Fruit fly (Drosophila melanogaster) whole organism, pupa: ENCODE results near the gene Brms1.
A peak's percentile ranks its signal among the peaks of the same experiment; 100 is the strongest.

Source experiments
- CG10348 ChIP-seq: fragments of 200-800 bp; sonication (Bioruptor generic); IDR thresholded peaks from 2 replicates; pipeline ENCODE4 v1.3.6; 2022; ENCODE audit warnings: missing biosample characterization, missing genetic modification characterization
- CG12605 ChIP-seq: fragments of 200-800 bp; sonication (Bioruptor generic); IDR thresholded peaks from 2 replicates; pipeline ENCODE4 v1.3.6; 2022; ENCODE audit warnings: missing biosample characterization, missing genetic modification characterization
- CG13204 ChIP-seq: fragments of 200-800 bp; sonication (Bioruptor generic); optimal IDR thresholded peaks from 2 replicates; lab custom pipeline; 2018; ENCODE audit warnings: missing biosample characterization, mild to moderate bottlenecking, missing genetic modification characterization, moderate library complexity
- CG14655 ChIP-seq: fragments of 200-800 bp; sonication (Bioruptor generic); optimal IDR thresholded peaks from 3 replicates; lab custom pipeline; 2017; ENCODE audit warnings: mild to moderate bottlenecking, missing biosample characterization, missing genetic modification reagents, missing genetic modification characterization
- CG15710 ChIP-seq: fragments of 200-800 bp; sonication (Bioruptor generic); optimal IDR thresholded peaks from 2 replicates; lab custom pipeline; 2018; ENCODE audit warnings: missing biosample characterization, mild to moderate bottlenecking, missing genetic modification characterization, moderate library complexity
- CG17806 ChIP-seq: fragments of 200-800 bp; sonication (Bioruptor generic); optimal IDR thresholded peaks from 2 replicates; lab custom pipeline; 2018; ENCODE audit warnings: missing biosample characterization, mild to moderate bottlenecking, missing genetic modification characterization, moderate library complexity
- CG32121 ChIP-seq: fragments of 200-800 bp; sonication (Bioruptor generic); IDR thresholded peaks from 2 replicates; pipeline ENCODE4 v1.3.6; 2022; ENCODE audit warnings: missing biosample characterization, missing genetic modification characterization
- CG34367 ChIP-seq: fragments of 200-800 bp; sonication (Bioruptor generic); optimal IDR thresholded peaks from 2 replicates; lab custom pipeline; 2018; ENCODE audit warnings: missing biosample characterization, mild to moderate bottlenecking, missing genetic modification characterization
- CG4496 ChIP-seq: fragments of 200-800 bp; sonication (Bioruptor generic); IDR thresholded peaks from 3 replicates; pipeline ENCODE4 v1.3.6; 2022; ENCODE audit warnings: missing biosample characterization, missing genetic modification characterization
- CG8159 ChIP-seq: fragments of 200-800 bp; sonication (Bioruptor generic); optimal IDR thresholded peaks from 3 replicates; lab custom pipeline; 2018; ENCODE audit warnings: missing biosample characterization, mild to moderate bottlenecking, missing genetic modification characterization, moderate library complexity
- CG8301 ChIP-seq: fragments of 200-800 bp; sonication (Bioruptor generic); optimal IDR thresholded peaks from 2 replicates; lab custom pipeline; 2018; ENCODE audit warnings: missing biosample characterization, mild to moderate bottlenecking, missing genetic modification characterization
- CG9948 ChIP-seq: fragments of 200-800 bp; sonication (Bioruptor generic); optimal IDR thresholded peaks from 2 replicates; lab custom pipeline; 2018; ENCODE audit warnings: missing biosample characterization, mild to moderate bottlenecking, missing genetic modification characterization, moderate library complexity
- D1 ChIP-seq: fragments of 200-800 bp; sonication (Bioruptor generic); optimal IDR thresholded peaks from 2 replicates; lab custom pipeline; 2018; ENCODE audit warnings: missing biosample characterization, mild to moderate bottlenecking, missing genetic modification characterization, moderate library complexity
- EcR ChIP-seq: fragments of 200-800 bp; sonication (Bioruptor generic); optimal IDR thresholded peaks from 3 replicates; lab custom pipeline; 2019; ENCODE audit warnings: missing biosample characterization, missing genetic modification characterization, mild to moderate bottlenecking, moderate library complexity, missing genetic modification reagents
- Ets98B ChIP-seq: fragments of 200-800 bp; sonication (Bioruptor generic); IDR thresholded peaks from 2 replicates; pipeline ENCODE4 v1.3.6; 2022; ENCODE audit warnings: missing biosample characterization, missing genetic modification characterization
- Pif1A ChIP-seq: fragments of 200-800 bp; sonication (Bioruptor generic); optimal IDR thresholded peaks from 3 replicates; lab custom pipeline; 2016; ENCODE audit warnings: missing biosample characterization, missing genetic modification characterization
- Pif1B ChIP-seq: fragments of 200-800 bp; sonication (Bioruptor generic); optimal IDR thresholded peaks from 3 replicates; lab custom pipeline; 2016; ENCODE audit warnings: missing biosample characterization, missing genetic modification characterization
- Snoo ChIP-seq: fragments of 200-800 bp; sonication (Bioruptor generic); optimal IDR thresholded peaks from 3 replicates; lab custom pipeline; 2017; ENCODE audit warnings: missing biosample characterization, mild to moderate bottlenecking, missing genetic modification characterization, inconsistent platforms
- fd96Ca ChIP-seq: fragments of 200-800 bp; sonication (Bioruptor generic); IDR thresholded peaks from 3 replicates; pipeline ENCODE4 v1.3.6; 2022; ENCODE audit warnings: missing biosample characterization, missing genetic modification characterization
- gl ChIP-seq: fragments of 200-800 bp; sonication (Bioruptor generic); optimal IDR thresholded peaks from 2 replicates; lab custom pipeline; 2018; ENCODE audit warnings: missing biosample characterization, mild to moderate bottlenecking, missing genetic modification characterization
- rn ChIP-seq: fragments of 200-800 bp; sonication (Bioruptor generic); IDR thresholded peaks from 2 replicates; pipeline ENCODE4 v1.3.6; 2022; ENCODE audit warnings: missing biosample characterization, missing genetic modification characterization

The Brms1 gene

DNA sequence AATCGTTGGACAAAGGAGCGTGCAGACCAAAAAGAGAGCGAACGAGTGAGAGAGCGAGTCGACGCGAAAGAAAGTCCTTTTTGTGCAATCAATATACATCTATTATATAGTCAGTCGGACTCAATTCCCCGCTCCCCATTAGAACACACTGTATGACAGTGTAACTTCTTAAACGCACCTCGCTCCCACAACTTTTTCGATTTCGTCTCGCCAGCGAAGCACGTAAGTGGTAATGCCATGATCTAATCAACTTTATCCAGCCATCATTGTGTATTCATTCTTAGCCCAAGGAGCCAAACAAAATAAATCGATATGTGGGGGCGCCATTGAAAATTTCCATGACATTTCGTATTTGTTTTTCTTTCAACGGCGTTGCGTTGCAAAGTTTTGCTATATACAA is 29.6 kb upstream of the Brms1 start:
- no peak for TF ChIP-seq CG15710
- TF ChIP-seq Pif1B (GFP tag; lab: Kevin White, UChicago), result no peak
- no peak for TF ChIP-seq Snoo
- TF ChIP-seq CG17806 (tag; lab: Kevin White, UChicago), result no peak
- no peak for TF ChIP-seq EcR
- no peak for TF ChIP-seq Ets98B (GFP tag; lab: Robert Waterston, UW)
- TF ChIP-seq CG34367, result no peak
- TF ChIP-seq CG4496 (GFP tag; lab: Robert Waterston, UW), result no peak
- no peak for TF ChIP-seq CG12605 (GFP tag; lab: Robert Waterston, UW)
- TF ChIP-seq rn, result no peak
- no peak for TF ChIP-seq Pif1A (GFP tag; lab: Kevin White, UChicago)
- no peak for TF ChIP-seq CG8159 (tag; lab: Kevin White, UChicago)
- TF ChIP-seq D1 (tag; lab: Kevin White, UChicago), result no peak
- TF ChIP-seq CG14655, result no peak
- no peak for TF ChIP-seq CG10348 (GFP tag; lab: Robert Waterston, UW)
- TF ChIP-seq fd96Ca, result no peak
- no peak for TF ChIP-seq CG8301
- TF ChIP-seq CG9948 (tag; lab: Kevin White, UChicago), result no peak
- no peak for TF ChIP-seq gl (tag; lab: Kevin White, UChicago)

DNA sequence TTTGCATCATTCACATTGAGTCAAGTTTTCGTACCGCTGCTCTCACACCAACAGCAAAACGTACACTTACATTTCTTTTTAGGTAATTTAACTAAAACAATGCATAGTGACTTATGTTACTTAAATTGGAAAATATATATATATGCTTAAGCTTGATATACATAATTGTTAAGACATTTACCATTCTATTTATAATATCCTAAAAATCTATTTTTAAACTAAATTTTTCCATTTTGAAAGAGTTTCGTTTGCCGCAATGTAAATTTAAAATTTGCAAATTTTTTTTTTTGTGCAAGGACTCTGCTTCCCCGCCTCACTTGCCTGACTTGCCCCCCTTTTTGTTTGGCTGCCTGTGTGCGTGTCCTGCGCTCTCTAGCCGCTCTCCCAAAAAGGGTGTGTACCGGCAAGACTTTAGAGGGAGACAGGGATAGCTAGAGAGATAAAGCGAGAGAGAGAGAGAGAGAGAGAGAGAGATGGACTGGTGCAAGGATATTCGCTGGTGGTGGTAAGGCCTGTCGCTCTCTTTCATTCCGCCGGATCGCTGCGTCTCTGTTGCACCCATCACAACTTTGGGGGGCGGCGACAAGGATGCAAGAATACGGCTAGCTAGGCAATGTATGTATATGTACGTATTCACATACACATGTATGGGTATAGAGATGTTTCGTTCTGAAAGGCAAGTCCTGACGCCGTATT is 28.6 kb upstream of the Brms1 start:
- TF ChIP-seq CG15710, result peak; percentile 27
- TF ChIP-seq CG17806 (tag; lab: Kevin White, UChicago), result peak; percentile 18
- no peak for TF ChIP-seq Pif1B (GFP tag; lab: Kevin White, UChicago)
- TF ChIP-seq D1 (tag; lab: Kevin White, UChicago), result no peak
- TF ChIP-seq CG9948 (tag; lab: Kevin White, UChicago), result peak; percentile 28
- TF ChIP-seq CG8159 (tag; lab: Kevin White, UChicago), result peak; percentile 54
- TF ChIP-seq, all 21 proteins: peak for 4

DNA sequence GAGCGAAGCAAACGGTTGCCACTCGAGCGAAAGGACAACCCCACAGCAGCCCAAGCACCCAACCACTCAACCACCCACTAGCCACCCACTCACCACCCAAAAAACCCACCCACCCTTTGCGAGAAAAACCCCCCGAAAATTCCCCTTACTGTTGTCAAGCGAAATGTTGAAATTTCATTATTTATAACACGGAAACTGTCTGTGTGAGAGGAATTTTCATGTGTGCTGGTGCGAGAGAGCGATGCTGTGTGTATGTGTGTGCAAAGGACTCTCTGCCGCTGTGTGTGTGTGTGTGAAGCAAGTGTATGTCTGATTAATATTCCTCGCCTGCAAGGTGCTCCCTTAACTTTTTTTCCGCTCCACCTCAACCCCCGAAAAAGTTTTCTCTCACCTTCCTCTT is 20.4 kb upstream of the Brms1 start:
- TF ChIP-seq CG10348 (GFP tag; lab: Robert Waterston, UW) (no peak), CG15710 (no peak), CG12605 (GFP tag; lab: Robert Waterston, UW) (no peak), CG32121 (GFP tag; lab: Robert Waterston, UW) (no peak), EcR (no peak), CG8301 (no peak), CG9948 (tag; lab: Kevin White, UChicago) (no peak), Ets98B (GFP tag; lab: Robert Waterston, UW) (no peak), CG13204 (GFP tag; lab: Kevin White, UChicago) (no peak)
- TF ChIP-seq, all 21 proteins: peak for 0

DNA sequence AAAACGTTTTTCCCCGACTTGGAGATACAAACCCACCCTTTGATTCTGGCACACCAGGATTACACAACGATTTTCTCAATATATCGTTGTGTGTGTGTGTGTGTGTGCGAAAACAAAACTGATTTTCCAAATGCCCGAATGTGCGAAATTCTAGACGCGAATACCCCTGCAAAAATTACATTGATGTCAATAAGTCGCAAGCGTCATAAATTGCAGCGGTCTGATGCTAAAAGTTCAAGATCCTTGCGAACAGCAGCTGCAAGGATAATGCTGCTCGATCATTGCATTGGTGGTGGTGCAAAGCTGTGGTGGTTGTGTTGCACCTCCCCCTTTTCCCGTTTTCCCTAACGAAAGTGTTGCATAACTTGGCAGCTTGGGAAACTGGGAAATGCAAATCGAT is 18.2 kb upstream of the Brms1 start:
- no peak for TF ChIP-seq CG13204 (GFP tag; lab: Kevin White, UChicago)
- TF ChIP-seq Ets98B (GFP tag; lab: Robert Waterston, UW), result no peak
- no peak for TF ChIP-seq CG4496 (GFP tag; lab: Robert Waterston, UW)
- TF ChIP-seq CG34367, result no peak
- no peak for TF ChIP-seq CG32121 (GFP tag; lab: Robert Waterston, UW)
- no peak for TF ChIP-seq gl (tag; lab: Kevin White, UChicago)
- TF ChIP-seq CG15710, result no peak
- TF ChIP-seq CG12605 (GFP tag; lab: Robert Waterston, UW), result no peak
- TF ChIP-seq rn, result no peak
- no peak for TF ChIP-seq CG8159 (tag; lab: Kevin White, UChicago)
- TF ChIP-seq fd96Ca, result no peak
- no peak for TF ChIP-seq Pif1B (GFP tag; lab: Kevin White, UChicago)
- TF ChIP-seq Pif1A (GFP tag; lab: Kevin White, UChicago), result no peak
- TF ChIP-seq CG14655, result no peak
- no peak for TF ChIP-seq D1 (tag; lab: Kevin White, UChicago)
- TF ChIP-seq CG17806 (tag; lab: Kevin White, UChicago), result no peak
- TF ChIP-seq, all 21 proteins: peak for 0

DNA sequence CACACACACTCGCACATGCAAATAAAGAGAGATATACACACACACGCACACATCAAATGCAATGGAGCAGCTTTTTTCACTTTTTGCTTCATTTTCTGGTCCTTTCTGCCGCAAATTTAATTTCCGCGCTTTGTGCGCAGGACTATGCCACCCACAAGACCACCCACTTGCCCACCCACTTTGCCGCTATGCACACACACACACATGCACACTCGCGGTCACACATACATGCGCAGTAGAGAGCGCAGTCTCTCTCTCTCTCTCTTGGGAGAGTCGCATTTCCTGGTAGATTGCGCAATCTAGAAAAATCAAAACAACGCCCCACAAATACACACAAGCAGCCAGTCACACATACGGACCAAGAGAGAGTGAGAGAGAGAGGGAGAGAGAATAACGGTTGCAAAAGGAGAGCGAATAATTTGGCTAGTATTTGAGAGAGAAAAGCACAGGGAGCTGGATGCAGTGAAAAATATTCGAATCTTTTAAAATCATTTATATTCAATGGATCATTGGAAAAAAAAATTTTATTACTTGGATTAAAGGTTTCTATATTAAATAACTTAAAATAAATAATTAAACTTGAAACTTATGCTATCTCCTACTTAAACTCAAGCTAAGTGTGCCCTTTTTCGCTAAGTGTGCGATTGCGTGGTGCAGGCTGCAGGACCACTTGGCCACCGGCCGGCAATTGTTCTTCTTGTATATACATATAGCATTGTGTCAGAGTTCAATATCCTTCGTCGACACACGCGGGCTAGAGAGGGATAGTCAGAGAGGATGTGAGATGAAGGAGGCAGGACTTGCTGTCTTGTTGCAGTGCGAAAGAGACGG is 16.2 kb upstream of the Brms1 start:
- TF ChIP-seq gl (tag; lab: Kevin White, UChicago) (no peak), Snoo (peak; percentile 33), CG15710 (peak; percentile 33), CG34367 (no peak), CG9948 (tag; lab: Kevin White, UChicago) (peak; percentile 2), Pif1B (GFP tag; lab: Kevin White, UChicago) (peak; percentile 12), CG17806 (tag; lab: Kevin White, UChicago) (peak; percentile 12), CG8159 (tag; lab: Kevin White, UChicago) (peak; percentile 24), CG32121 (GFP tag; lab: Robert Waterston, UW) (peak; percentile 27; the same call in 1 of the 2 replicates), rn (no peak), fd96Ca (peak; percentile 25; the same call in 1 of the 3 replicates), Pif1A (GFP tag; lab: Kevin White, UChicago) (peak; percentile 2), CG14655 (peak; percentile 43), CG4496 (GFP tag; lab: Robert Waterston, UW) (0 out of 3 replicates have a peak, but pooled peaks have one; percentile 19), CG10348 (GFP tag; lab: Robert Waterston, UW) (no peak), Ets98B (GFP tag; lab: Robert Waterston, UW) (0 out of 2 replicates have a peak, but pooled peaks have one; percentile 34), EcR (peak; percentile 56), CG12605 (GFP tag; lab: Robert Waterston, UW) (no peak), CG13204 (GFP tag; lab: Kevin White, UChicago) (no peak), D1 (tag; lab: Kevin White, UChicago) (no peak), CG8301 (no peak)
